Worm (Caenorhabditis elegans) whole organism, young adult: Measurements from ENCODE around the gene dhs-8.

Experiments used
- F33H1.4 ChIP-seq: fragments of 200-800 bp; sonication (Bioruptor generic); IDR thresholded peaks from 2 replicates; pipeline ENCODE4 v1.3.6; 2022; ENCODE audit warnings: missing genetic modification reagents, missing genetic modification characterization, missing compliant biosample characterization
- F49E8.2 ChIP-seq: sonication (generic microtip); optimal IDR thresholded peaks from 3 replicates; lab custom pipeline; 2017; ENCODE audit warnings: missing genetic modification characterization, mild to moderate bottlenecking, missing compliant biosample characterization, antibody characterized with exemption, moderate library complexity; ENCODE audit not compliant: insufficient read depth
- K11D2.4 ChIP-seq: fragments of 200-800 bp; sonication (Bioruptor generic); IDR thresholded peaks from 2 replicates; pipeline ENCODE4 v1.3.6; 2022; ENCODE audit warnings: missing genetic modification reagents, missing genetic modification characterization, missing compliant biosample characterization
- Y67H2A.10 ChIP-seq: fragments of 200-800 bp; sonication (Bioruptor generic); conservative IDR thresholded peaks from 2 replicates; pipeline ENCODE4 v1.3.6; 2022; ENCODE audit warnings: missing genetic modification reagents, missing genetic modification characterization, missing compliant biosample characterization
- Y79H2A.3 ChIP-seq: fragments of 200-800 bp; sonication (Bioruptor generic); conservative IDR thresholded peaks from 2 replicates; pipeline ENCODE4 v1.3.6; 2022; ENCODE audit warnings: missing genetic modification reagents, missing genetic modification characterization, missing compliant biosample characterization
- akir-1 ChIP-seq: fragments of 200-800 bp; sonication (Bioruptor generic); optimal IDR thresholded peaks from 2 replicates; lab custom pipeline; 2018; ENCODE audit warnings: mild to moderate bottlenecking, missing genetic modification characterization, moderate library complexity, missing compliant biosample characterization
- ama-1 ChIP-seq, 3 experiments: fragments of 150-350 bp in 1 of 3; sonication (generic microtip) in 2 of 3; optimal IDR thresholded peaks; 2 replicates each; lab custom pipeline; 2014 to 2018; ENCODE audit warnings: missing biosample characterization in 2 of 3, missing genetic modification characterization in 2 of 3, missing genetic modification reagents in 2 of 3
- aptf-2 ChIP-seq: fragments of 200-800 bp; sonication (Bioruptor generic); conservative IDR thresholded peaks from 2 replicates; pipeline ENCODE4 v1.3.6; 2022; ENCODE audit warnings: missing genetic modification reagents, missing genetic modification characterization, missing compliant biosample characterization
- aptf-3 ChIP-seq: fragments of 200-800 bp; sonication (Bioruptor generic); IDR thresholded peaks from 2 replicates; pipeline ENCODE4 v1.3.6; 2022; ENCODE audit warnings: missing genetic modification characterization, missing compliant biosample characterization
- attf-3 ChIP-seq: fragments of 200-800 bp; sonication (Bioruptor generic); conservative IDR thresholded peaks from 2 replicates; pipeline ENCODE4 v1.3.6; 2022; ENCODE audit warnings: missing genetic modification reagents, missing genetic modification characterization, missing compliant biosample characterization
- bed-2 ChIP-seq: fragments of 200-800 bp; sonication (Bioruptor generic); IDR thresholded peaks from 2 replicates; pipeline ENCODE4 v1.3.6; 2022; ENCODE audit warnings: missing genetic modification reagents, missing genetic modification characterization, missing compliant biosample characterization
- ccch-3 ChIP-seq: fragments of 200-800 bp; sonication (Bioruptor generic); optimal IDR thresholded peaks from 2 replicates; lab custom pipeline; 2018; ENCODE audit warnings: mild to moderate bottlenecking, missing genetic modification characterization, missing compliant biosample characterization
- ceh-58 ChIP-seq: fragments of 200-800 bp; sonication (Bioruptor generic); IDR thresholded peaks from 2 replicates; pipeline ENCODE4 v1.3.6; 2022; ENCODE audit warnings: missing genetic modification characterization, missing compliant biosample characterization
- chd-7 ChIP-seq: sonication (generic microtip); optimal IDR thresholded peaks from 2 replicates; lab custom pipeline; 2016; ENCODE audit warnings: mild to moderate bottlenecking, missing genetic modification characterization, moderate library complexity, missing compliant biosample characterization
- efl-1 ChIP-seq: fragments of 150-350 bp; optimal IDR thresholded peaks from 2 replicates; lab custom pipeline; 2014; ENCODE audit warnings: missing biosample characterization, missing genetic modification reagents, missing genetic modification characterization
- egrh-3 ChIP-seq: fragments of 200-800 bp; sonication (Bioruptor generic); IDR thresholded peaks from 2 replicates; pipeline ENCODE4 v1.3.6; 2022; ENCODE audit warnings: missing genetic modification reagents, missing genetic modification characterization, missing compliant biosample characterization
- fkh-3 ChIP-seq: sonication (generic microtip); optimal IDR thresholded peaks from 2 replicates; lab custom pipeline; 2016; ENCODE audit warnings: mild to moderate bottlenecking, missing genetic modification characterization, missing compliant biosample characterization
- hlh-12 ChIP-seq: sonication (generic microtip); optimal IDR thresholded peaks from 2 replicates; lab custom pipeline; 2016; ENCODE audit warnings: missing genetic modification characterization, missing compliant biosample characterization
- hmg-20 ChIP-seq: fragments of 200-800 bp; sonication (Bioruptor generic); IDR thresholded peaks from 2 replicates; pipeline ENCODE4 v1.3.6; 2022; ENCODE audit warnings: missing genetic modification reagents, missing genetic modification characterization, missing compliant biosample characterization
- lag-1 ChIP-seq: fragments of 200-800 bp; sonication (Bioruptor generic); IDR thresholded peaks from 2 replicates; pipeline ENCODE4 v1.3.6; 2022; ENCODE audit warnings: missing genetic modification reagents, missing genetic modification characterization, missing compliant biosample characterization
- let-526 ChIP-seq: fragments of 200-800 bp; sonication (Bioruptor generic); IDR thresholded peaks from 2 replicates; pipeline ENCODE4 v1.3.6; 2022; ENCODE audit warnings: missing genetic modification reagents, missing genetic modification characterization, missing compliant biosample characterization
- let-607 ChIP-seq, 2 experiments: fragments of 200-800 bp in 1 of 2; sonication (Bioruptor generic) in 1 of 2; sonication (generic microtip) in 1 of 2; optimal IDR thresholded peaks; 2 replicates each; lab custom pipeline; 2016 to 2018; ENCODE audit warnings: mild to moderate bottlenecking in 2 of 2, missing compliant biosample characterization in 2 of 2, missing genetic modification characterization in 2 of 2, moderate library complexity in 2 of 2, missing genotype in 1 of 2
- lin-40 ChIP-seq: sonication (generic microtip); optimal IDR thresholded peaks from 2 replicates; lab custom pipeline; 2016; ENCODE audit warnings: missing genetic modification characterization, mild to moderate bottlenecking, missing compliant biosample characterization, missing genotype, missing genetic modification reagents
- lir-1 ChIP-seq: fragments of 200-800 bp; sonication (Bioruptor generic); conservative IDR thresholded peaks from 2 replicates; pipeline ENCODE4 v1.3.6; 2022; ENCODE audit warnings: missing genetic modification reagents, missing genetic modification characterization, missing compliant biosample characterization
- lsl-1 ChIP-seq: fragments of 200-800 bp; sonication (Bioruptor generic); optimal IDR thresholded peaks from 2 replicates; lab custom pipeline; 2018; ENCODE audit warnings: mild to moderate bottlenecking, missing genetic modification characterization, moderate library complexity, missing compliant biosample characterization
- nhr-179 ChIP-seq: sonication (generic microtip); optimal IDR thresholded peaks from 2 replicates; lab custom pipeline; 2016; ENCODE audit warnings: mild to moderate bottlenecking, missing genetic modification characterization, missing compliant biosample characterization
- pbrm-1 ChIP-seq: fragments of 200-800 bp; sonication (Bioruptor generic); IDR thresholded peaks from 2 replicates; pipeline ENCODE4 v1.3.6; 2022; ENCODE audit warnings: missing genetic modification reagents, missing genetic modification characterization, missing compliant biosample characterization
- sdz-38 ChIP-seq: sonication (generic microtip); optimal IDR thresholded peaks from 2 replicates; lab custom pipeline; 2016; ENCODE audit warnings: missing genotype, missing genetic modification characterization, missing compliant biosample characterization
- sea-2 ChIP-seq: fragments of 200-800 bp; sonication (Bioruptor generic); IDR thresholded peaks from 2 replicates; pipeline ENCODE4 v1.3.6; 2022; ENCODE audit warnings: missing genetic modification characterization, missing compliant biosample characterization
- snpc-4 ChIP-seq, 5 experiments: fragments of 150-350 bp in 1 of 5; sonication (generic microtip) in 4 of 5; optimal IDR thresholded peaks; 2 replicates each; lab custom pipeline; 2014 to 2018; ENCODE audit warnings: missing genetic modification characterization in 5 of 5, missing biosample characterization in 3 of 5, antibody characterized with exemption in 2 of 5, mild to moderate bottlenecking in 2 of 5, missing compliant biosample characterization in 2 of 5, missing genotype in 2 of 5, moderate library complexity in 2 of 5, missing genetic modification reagents in 1 of 5
- tbp1 ChIP-seq: fragments of 200-800 bp; sonication (Bioruptor generic); optimal IDR thresholded peaks from 2 replicates; lab custom pipeline; 2018; ENCODE audit warnings: mild to moderate bottlenecking, missing genetic modification characterization, missing compliant biosample characterization
- tlf-1 ChIP-seq: fragments of 200-800 bp; sonication (Bioruptor generic); optimal IDR thresholded peaks from 2 replicates; lab custom pipeline; 2018; ENCODE audit warnings: mild to moderate bottlenecking, missing genetic modification characterization, missing compliant biosample characterization
- unc-62 ChIP-seq: fragments of 150-350 bp; optimal IDR thresholded peaks from 2 replicates; lab custom pipeline; 2014; ENCODE audit warnings: missing biosample characterization, missing genetic modification reagents, missing genetic modification characterization
- xnd-1 ChIP-seq: sonication (generic microtip); optimal IDR thresholded peaks from 2 replicates; lab custom pipeline; 2016; ENCODE audit warnings: missing genotype, missing genetic modification reagents, missing genetic modification characterization, missing compliant biosample characterization
- ztf-18 ChIP-seq: sonication (generic microtip); optimal IDR thresholded peaks from 2 replicates; lab custom pipeline; 2016; ENCODE audit warnings: missing genotype, mild to moderate bottlenecking, missing genetic modification characterization, missing compliant biosample characterization
- ztf-22 ChIP-seq: fragments of 200-800 bp; sonication (Bioruptor generic); optimal IDR thresholded peaks from 2 replicates; lab custom pipeline; 2018; ENCODE audit warnings: mild to moderate bottlenecking, missing genetic modification characterization, moderate library complexity, missing compliant biosample characterization

The dhs-8 gene

DNA sequence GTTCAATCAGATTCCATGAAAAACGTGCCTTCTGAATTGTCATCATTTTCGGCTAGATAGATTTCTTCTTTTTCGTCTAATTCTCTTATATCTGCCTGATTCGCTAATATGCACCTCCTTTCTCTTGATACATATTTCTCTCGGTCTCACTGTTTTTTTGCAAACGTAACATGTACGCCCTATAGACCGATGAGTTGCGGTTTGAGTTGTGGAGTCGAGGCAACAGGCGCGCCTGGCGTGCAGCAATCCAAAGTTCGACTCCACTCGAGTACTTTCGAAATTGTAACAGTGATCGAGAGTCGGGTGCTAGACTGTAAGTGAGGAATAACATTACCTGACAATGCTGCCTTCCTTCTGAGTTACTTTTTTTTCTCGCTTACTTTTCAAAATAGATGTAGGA lies 1.0 kb upstream of the dhs-8 start (continued):
- peak; percentile 58; the same call in 1 of the 2 replicates for TF ChIP-seq egrh-3 (GFP tag; lab: Robert Waterston, UW)
- peak; percentile 55; the same call in 1 of the 2 replicates for TF ChIP-seq let-526
- peak; percentile 67 for TF ChIP-seq lsl-1 (GFP tag; lab: Kevin White, UChicago)
- peak; percentile 54 for TF ChIP-seq F33H1.4 (GFP tag; lab: Robert Waterston, UW)
- no peak for TF ChIP-seq lag-1 (GFP tag; lab: Robert Waterston, UW)
- peak; percentile 9 for TF ChIP-seq ama-1 (optimal IDR thresholded peaks at IDR 0.05; lab: Kevin White, UChicago)
- peak; percentile 46 to 95 for TF ChIP-seq ama-1 (GFP tag; optimal IDR thresholded peaks at IDR 0.05; lab: Kevin White, UChicago)
- peak; percentile 80 for TF ChIP-seq F49E8.2
- TF ChIP-seq pbrm-1 (GFP tag; lab: Robert Waterston, UW): peak; percentile 72; the same call in 1 of the 2 replicates
- peak; percentile 61; the same call in 1 of the 2 replicates for TF ChIP-seq bed-2 (GFP tag; lab: Robert Waterston, UW)
- TF ChIP-seq ztf-22 (GFP tag; lab: Kevin White, UChicago): peak; percentile 74
- TF ChIP-seq akir-1 (GFP tag; lab: Kevin White, UChicago): peak; percentile 88
- peak; percentile 9 for TF ChIP-seq efl-1 (GFP tag; lab: Kevin White, UChicago)
- 0 out of 2 replicates have a peak, but pooled peaks have one; percentile 70 for TF ChIP-seq aptf-3 (GFP tag; lab: Robert Waterston, UW)
- peak; percentile 86 for TF ChIP-seq snpc-4 (GFP tag; optimal IDR thresholded peaks at IDR 0.05; lab: Kevin White, UChicago)
- peak; percentile 76 to 92 (median 88) for TF ChIP-seq snpc-4 (tag; optimal IDR thresholded peaks at IDR 0.05; lab: Kevin White, UChicago)
- TF ChIP-seq let-607 (tag; optimal IDR thresholded peaks at IDR 0.05; lab: Kevin White, UChicago): peak; percentile 63 to 65
- no peak for TF ChIP-seq nhr-179 (tag; lab: Kevin White, UChicago)
- peak; percentile 67 for TF ChIP-seq lir-1 (GFP tag; lab: Robert Waterston, UW)
- peak; percentile 94 for TF ChIP-seq fkh-3 (tag; lab: Kevin White, UChicago)
- peak; percentile 72; the same call in 1 of the 2 replicates for TF ChIP-seq aptf-2 (GFP tag; lab: Robert Waterston, UW)
- TF ChIP-seq ztf-18 (tag; lab: Kevin White, UChicago): peak; percentile 87
- TF ChIP-seq tbp1: peak; percentile 99
- TF ChIP-seq chd-7 (tag; lab: Kevin White, UChicago): peak; percentile 92
- no peak for TF ChIP-seq unc-62 (GFP tag; lab: Kevin White, UChicago)
- TF ChIP-seq lin-40 (tag; lab: Kevin White, UChicago): peak; percentile 83
- TF ChIP-seq ceh-58 (GFP tag; lab: Robert Waterston, UW): 0 out of 2 replicates have a peak, but pooled peaks have one; percentile 75
- TF ChIP-seq tlf-1 (GFP tag; lab: Kevin White, UChicago): peak; percentile 60
- peak; percentile 8 for TF ChIP-seq sdz-38
- 0 out of 2 replicates have a peak, but pooled peaks have one; percentile 29 for TF ChIP-seq attf-3 (GFP tag; lab: Robert Waterston, UW)
- TF ChIP-seq K11D2.4 (GFP tag; lab: Robert Waterston, UW): peak; percentile 83
- peak; percentile 31 for TF ChIP-seq hlh-12 (tag; lab: Kevin White, UChicago)
- TF ChIP-seq, all 124 proteins: peak for 107

DNA sequence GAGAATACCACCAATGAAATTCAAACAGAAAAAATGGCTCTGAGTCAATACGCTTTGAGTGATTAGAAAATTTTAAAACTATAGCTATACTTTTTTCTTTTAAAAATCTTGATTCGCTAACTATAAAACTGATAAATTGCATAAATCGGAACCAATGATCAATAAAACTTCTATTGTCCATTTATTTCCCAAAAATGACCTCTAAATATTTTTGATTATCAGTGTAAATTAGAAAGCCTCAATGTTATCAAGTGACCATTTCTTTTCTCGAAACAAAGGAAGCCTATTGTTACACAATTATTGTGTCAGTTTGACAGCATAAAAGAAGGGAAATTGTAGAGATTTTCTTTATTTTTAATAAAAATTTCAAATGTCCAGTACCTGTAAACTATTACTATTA lies 2.3 kb downstream of the dhs-8 start, which contains the start of gene K10H10.4:
Gene K10H10.4 (plus strand): TSS at position 301 of the 400 bp plus-strand sequence.
- TF ChIP-seq ccch-3 (GFP tag; lab: Kevin White, UChicago) (no peak), hmg-20 (GFP tag; lab: Robert Waterston, UW) (no peak), let-607 (tag; optimal IDR thresholded peaks at IDR 0.05; lab: Kevin White, UChicago) (no peak), lag-1 (GFP tag; lab: Robert Waterston, UW) (no peak), hlh-12 (tag; lab: Kevin White, UChicago) (no peak)
- TF ChIP-seq, all 124 proteins: peak for 0

DNA sequence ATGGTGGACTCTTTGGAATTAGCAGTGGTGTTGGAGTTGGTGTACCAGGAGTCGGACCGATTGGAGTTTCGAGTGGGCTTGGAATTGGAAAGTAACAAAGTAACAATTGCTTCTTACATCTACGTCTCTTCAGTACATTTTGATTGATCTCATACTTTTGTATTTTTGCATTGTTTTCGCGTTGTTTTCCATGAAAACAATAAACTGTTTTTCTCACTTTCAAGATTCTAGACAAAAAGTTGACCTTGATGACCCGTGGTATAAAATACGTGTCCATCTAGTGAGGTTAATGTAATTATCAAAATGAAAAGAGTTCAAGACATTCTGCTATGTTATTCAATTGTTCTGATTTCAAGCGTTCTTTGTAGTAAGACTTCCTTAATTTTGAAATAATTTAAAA lies 3.6 kb downstream of the dhs-8 start, which contains the start of gene K10H10.5:
Gene K10H10.5 (plus strand): TSS at position 301 of the 400 bp plus-strand sequence.
- TF ChIP-seq xnd-1 (tag; lab: Kevin White, UChicago): no peak
- no peak for TF ChIP-seq sea-2
- TF ChIP-seq Y67H2A.10 (GFP tag; lab: Robert Waterston, UW): no peak
- TF ChIP-seq Y79H2A.3 (GFP tag; lab: Robert Waterston, UW): no peak
